Worm (Caenorhabditis elegans): ENCODE results near the gene del-8.

DNA sequence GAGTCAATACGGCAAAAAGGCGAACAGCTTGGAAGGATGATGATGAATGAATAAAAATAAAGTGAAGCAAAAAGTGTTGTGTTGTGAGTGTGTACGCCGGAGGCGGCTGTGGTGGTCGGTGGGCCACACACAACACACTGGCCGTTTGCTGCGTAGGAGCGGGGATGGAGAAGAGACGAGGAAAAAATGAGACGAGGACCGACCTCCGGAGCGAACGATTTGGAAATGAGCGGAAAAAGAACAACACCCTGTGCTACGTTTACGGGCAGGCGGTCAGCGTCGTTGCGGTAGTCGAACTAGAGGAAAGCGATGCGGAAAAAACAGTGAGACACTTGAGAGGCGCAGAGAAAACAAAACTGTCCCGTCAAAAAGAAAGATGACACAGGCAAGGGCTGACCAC, 47.9 kb downstream of the del-8 start:
- no peak for TF ChIP-seq ceh-82 (tag; optimal IDR thresholded peaks at IDR 0.05)
- TF ChIP-seq nhr-25 (tag; optimal IDR thresholded peaks at IDR 0.05; ENCODE audit: borderline replicate concordance, insufficient read depth): no peak
- TF ChIP-seq lin-13 (GFP tag; optimal IDR thresholded peaks at IDR 0.05): no peak
- TF ChIP-seq jun-1 (tag; optimal IDR thresholded peaks at IDR 0.05): no peak
- no peak for TF ChIP-seq ctbp-1 (GFP tag; IDR thresholded peaks at IDR 0.05)
- no peak for TF ChIP-seq nhr-77 (tag; optimal IDR thresholded peaks at IDR 0.05)
- no peak for TF ChIP-seq D1046.2 (GFP tag; IDR thresholded peaks at IDR 0.05)
- TF ChIP-seq pqm-1 (tag; optimal IDR thresholded peaks at IDR 0.05): no peak
- no peak for TF ChIP-seq mdl-1 (tag; optimal IDR thresholded peaks at IDR 0.05)
- TF ChIP-seq snpc-4 (tag; optimal IDR thresholded peaks at IDR 0.05): no peak

All from whole organism, L4 larva.